Fruit fly (Drosophila melanogaster) whole organism, wandering third instar larva: ENCODE measurements around the gene Mhc.

Experiments
- CG32264 ChIP-seq: fragments of 200-800 bp; sonication (Bioruptor generic); optimal IDR thresholded peaks from 2 replicates; lab custom pipeline; 2016; ENCODE audit warnings: missing biosample characterization, missing genetic modification characterization
- CG9705 ChIP-seq: fragments of 200-800 bp; sonication (Bioruptor generic); optimal IDR thresholded peaks from 2 replicates; lab custom pipeline; 2018; ENCODE audit warnings: missing biosample characterization, mild to moderate bottlenecking, missing genetic modification characterization
- Dfd ChIP-seq: fragments of >200 bp; optimal IDR thresholded peaks from 2 replicates; lab custom pipeline; 2017; ENCODE audit warnings: missing biosample characterization, missing genetic modification characterization
- Hnf4 ChIP-seq: fragments of 200-800 bp; sonication (Bioruptor generic); optimal IDR thresholded peaks from 2 replicates; lab custom pipeline; 2016; ENCODE audit warnings: missing biosample characterization, mild to moderate bottlenecking, missing genetic modification characterization
- Jra ChIP-seq: sonication (Bioruptor generic); optimal IDR thresholded peaks from 2 replicates; lab custom pipeline; 2016; ENCODE audit warnings: missing biosample characterization, missing genetic modification characterization
- N ChIP-seq: fragments of >200 bp; optimal IDR thresholded peaks from 2 replicates; lab custom pipeline; 2018; ENCODE audit warnings: missing biosample characterization, missing external identifiers, missing genetic modification characterization
- Sp1 ChIP-seq: fragments of 200-800 bp; sonication (Bioruptor generic); optimal IDR thresholded peaks from 3 replicates; lab custom pipeline; 2019; ENCODE audit warnings: missing biosample characterization, mild to moderate bottlenecking, missing genetic modification characterization, moderate library complexity
- Vsx2 ChIP-seq: fragments of 200-300, 225-300 bp; sonication (Bioruptor generic); optimal IDR thresholded peaks from 2 replicates; lab custom pipeline; 2018; ENCODE audit warnings: missing biosample characterization, missing genetic modification characterization; ENCODE audit not compliant: partially characterized antibody
- br ChIP-seq: fragments of 200-800 bp; sonication (Bioruptor generic); optimal IDR thresholded peaks from 2 replicates; lab custom pipeline; 2016; ENCODE audit warnings: missing biosample characterization, missing genetic modification characterization
- dmrt93B ChIP-seq: fragments of 200-800 bp; sonication (Bioruptor generic); optimal IDR thresholded peaks from 2 replicates; lab custom pipeline; 2018; ENCODE audit warnings: missing biosample characterization, mild to moderate bottlenecking, missing genetic modification characterization
- ey ChIP-seq: fragments of 200-800 bp; sonication (Bioruptor generic); optimal IDR thresholded peaks from 2 replicates; lab custom pipeline; 2016; ENCODE audit warnings: missing biosample characterization, missing genetic modification characterization
- foxo ChIP-seq, 2 experiments: fragments of 200-800 bp; sonication (Bioruptor generic); optimal IDR thresholded peaks; 2 replicates in 1 of 2; 3 replicates in 1 of 2; lab custom pipeline; 2016 to 2017; ENCODE audit warnings: missing biosample characterization in 2 of 2, missing genetic modification characterization in 2 of 2
- h ChIP-seq: fragments of 200-800 bp; sonication (Bioruptor generic); optimal IDR thresholded peaks from 3 replicates; lab custom pipeline; 2016; ENCODE audit warnings: missing biosample characterization, mild to moderate bottlenecking, missing genetic modification characterization
- jim ChIP-seq: fragments of 175-275, 200-325 bp; sonication (Bioruptor generic); optimal IDR thresholded peaks from 2 replicates; lab custom pipeline; 2016; ENCODE audit warnings: missing biosample characterization, mild to moderate bottlenecking, missing genetic modification characterization
- lola ChIP-seq: fragments of >200 bp; optimal IDR thresholded peaks from 2 replicates; lab custom pipeline; 2017; ENCODE audit warnings: missing biosample characterization, missing genetic modification characterization
- pan ChIP-seq: fragments of >200 bp; optimal IDR thresholded peaks from 2 replicates; lab custom pipeline; 2017
- psq ChIP-seq: fragments of 200-800 bp; sonication (Bioruptor generic); optimal IDR thresholded peaks from 3 replicates; lab custom pipeline; 2017; ENCODE audit warnings: missing biosample characterization, mild to moderate bottlenecking, missing genetic modification characterization, moderate library complexity
- sage ChIP-seq: fragments of 200-800 bp; sonication (Bioruptor generic); optimal IDR thresholded peaks from 2 replicates; lab custom pipeline; 2016; ENCODE audit warnings: missing biosample characterization, mild to moderate bottlenecking, missing genetic modification characterization
- usp ChIP-seq: fragments of >200 bp; optimal IDR thresholded peaks from 2 replicates; lab custom pipeline; 2017; ENCODE audit warnings: missing biosample characterization, missing genetic modification characterization

Mhc gene

dm6 chr2L:16834402-16834801 lies 68.0 kb downstream of the Mhc start, which contains the start of gene CG13282:
TSS of gene CG13282 (minus strand) at chr2L:16834502.
- TF ChIP-seq usp (no peak), CG9705 (GFP tag; lab: Kevin White, UChicago) (no peak), pan (lab: Kevin White, UChicago) (no peak), Vsx2 (GFP tag; lab: Kevin White, UChicago) (no peak), Jra (GFP tag; lab: Kevin White, UChicago) (no peak), foxo (GFP tag; optimal IDR thresholded peaks at IDR 0.05; lab: Kevin White, UChicago) (no peak)

DNA sequence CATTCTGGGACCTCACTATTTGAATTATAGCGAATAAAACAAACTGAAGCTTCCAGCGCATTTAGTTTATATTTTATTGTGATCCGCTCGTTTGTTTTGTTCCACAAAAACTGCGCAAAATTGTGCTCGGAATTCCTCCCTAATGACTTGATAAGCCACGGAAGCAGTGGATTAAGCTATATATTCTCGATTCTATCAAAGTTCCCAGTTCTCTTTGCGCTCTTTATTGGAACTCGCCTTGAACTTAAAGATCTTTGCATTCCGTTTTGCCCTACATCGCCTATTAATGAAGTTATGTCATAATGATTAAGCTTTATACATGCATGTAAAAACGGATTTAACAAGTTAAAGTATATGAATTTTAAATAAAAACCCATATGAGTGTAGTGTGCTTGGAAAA lies 70.8 kb downstream of the Mhc start, which contains the start of gene Nepl9:
Nepl9 (minus strand) TSS at position 101 of the 400 bp plus-strand sequence.
- TF ChIP-seq lola (GFP tag; lab: Kevin White, UChicago) (no peak), Sp1 (no peak), CG32264 (GFP tag; lab: Kevin White, UChicago) (no peak), jim (no peak), ey (GFP tag; lab: Kevin White, UChicago) (no peak), Dfd (GFP tag; lab: Kevin White, UChicago) (no peak), h (no peak), sage (GFP tag; lab: Kevin White, UChicago) (no peak), Jra (GFP tag; lab: Kevin White, UChicago) (no peak), Vsx2 (GFP tag; lab: Kevin White, UChicago) (no peak), br (no peak), Hnf4 (GFP tag; lab: Kevin White, UChicago) (no peak), psq (GFP tag; lab: Kevin White, UChicago) (no peak)

- no peak for TF ChIP-seq N (GFP tag; lab: Kevin White, UChicago)
- TF ChIP-seq dmrt93B (GFP tag; lab: Kevin White, UChicago), result no peak
- no peak for TF ChIP-seq h
These were observed 71.3 kb downstream of the Mhc start, which contains the start of the genes SclA and SclB for dm6 chr2L:16837672-16838071. TSS of gene SclA (plus strand) at chr2L:16837972. TSS of gene SclB (plus strand) at chr2L:16837972.
